Worm (Caenorhabditis elegans) whole organism, late embryonic: Measurements from ENCODE around the gene C30G4.4.
"Not testable (repeated sequence)": the region's sequence is repeated elsewhere in the genome, so short reads cannot be mapped to it uniquely, and the experiment has no call there.

ENCODE experiments used
- C38D4.7 ChIP-seq: fragments of 200-800 bp; sonication (Bioruptor generic); optimal IDR thresholded peaks from 2 replicates; lab custom pipeline; 2018; ENCODE audit warnings: mild to moderate bottlenecking, missing genetic modification characterization, moderate library complexity, missing compliant biosample characterization
- T23F11.4 ChIP-seq: fragments of 200-800 bp; sonication (Bioruptor generic); optimal IDR thresholded peaks from 2 replicates; lab custom pipeline; 2018; ENCODE audit warnings: mild to moderate bottlenecking, missing genetic modification characterization, missing compliant biosample characterization
- Y22D7AL.16 ChIP-seq: sonication (generic microtip); optimal IDR thresholded peaks from 2 replicates; lab custom pipeline; 2016; ENCODE audit warnings: missing genetic modification characterization, missing compliant biosample characterization
- ceh-14 ChIP-seq: sonication (generic microtip); optimal IDR thresholded peaks from 2 replicates; lab custom pipeline; 2016; ENCODE audit warnings: missing genotype, missing genetic modification characterization, missing compliant biosample characterization
- ceh-18 ChIP-seq: sonication (generic microtip); optimal IDR thresholded peaks from 2 replicates; lab custom pipeline; 2016; ENCODE audit warnings: missing genetic modification characterization, missing compliant biosample characterization
- ceh-22 ChIP-seq: sonication (generic microtip); optimal IDR thresholded peaks from 2 replicates; lab custom pipeline; 2017; ENCODE audit warnings: missing biosample characterization, missing genetic modification characterization
- ceh-30 ChIP-seq: fragments of 150-350 bp; optimal IDR thresholded peaks from 2 replicates; lab custom pipeline; 2014; ENCODE audit warnings: missing biosample characterization, missing genetic modification characterization
- ceh-31 ChIP-seq: sonication (generic microtip); optimal IDR thresholded peaks from 2 replicates; lab custom pipeline; 2016; ENCODE audit warnings: missing genetic modification characterization, missing compliant biosample characterization
- ceh-34 ChIP-seq: sonication (generic microtip); optimal IDR thresholded peaks from 2 replicates; lab custom pipeline; 2016; ENCODE audit warnings: mild to moderate bottlenecking, missing genetic modification characterization, missing compliant biosample characterization
- ceh-48 ChIP-seq: sonication (generic microtip); optimal IDR thresholded peaks from 2 replicates; lab custom pipeline; 2016; ENCODE audit warnings: missing genetic modification characterization, inconsistent platforms, missing compliant biosample characterization
- che-1 ChIP-seq: sonication (generic microtip); optimal IDR thresholded peaks from 2 replicates; lab custom pipeline; 2016; ENCODE audit warnings: mild to moderate bottlenecking, missing genetic modification characterization, missing compliant biosample characterization
- dmd-4 ChIP-seq: sonication (generic microtip); optimal IDR thresholded peaks from 2 replicates; lab custom pipeline; 2016; ENCODE audit warnings: borderline replicate concordance, missing genetic modification characterization, missing compliant biosample characterization
- dve-1 ChIP-seq: sonication (generic microtip); optimal IDR thresholded peaks from 2 replicates; lab custom pipeline; 2017; ENCODE audit warnings: antibody characterized with exemption, mild to moderate bottlenecking, missing genetic modification characterization, missing compliant biosample characterization
- elt-2 ChIP-seq: sonication (generic microtip); optimal IDR thresholded peaks from 2 replicates; lab custom pipeline; 2016; ENCODE audit warnings: missing genetic modification reagents, missing genetic modification characterization, missing compliant biosample characterization
- ets-4 ChIP-seq: sonication (generic microtip); optimal IDR thresholded peaks from 2 replicates; lab custom pipeline; 2016; ENCODE audit warnings: missing genetic modification characterization, missing compliant biosample characterization
- eyg-1 ChIP-seq: sonication (generic microtip); optimal IDR thresholded peaks from 2 replicates; lab custom pipeline; 2016; ENCODE audit warnings: missing genotype, missing genetic modification characterization, missing compliant biosample characterization
- fkh-6 ChIP-seq: sonication (generic microtip); optimal IDR thresholded peaks from 2 replicates; lab custom pipeline; 2016; ENCODE audit warnings: missing genetic modification characterization, missing compliant biosample characterization
- hlh-13 ChIP-seq: fragments of 200-800 bp; sonication (Bioruptor generic); optimal IDR thresholded peaks from 2 replicates; lab custom pipeline; 2018; ENCODE audit warnings: mild to moderate bottlenecking, missing genetic modification characterization, missing compliant biosample characterization
- hlh-15 ChIP-seq: sonication (generic microtip); optimal IDR thresholded peaks from 2 replicates; lab custom pipeline; 2016; ENCODE audit warnings: missing genetic modification characterization, missing compliant biosample characterization
- hlh-6 ChIP-seq: sonication (generic microtip); optimal IDR thresholded peaks from 2 replicates; lab custom pipeline; 2016; ENCODE audit warnings: missing genotype, missing genetic modification characterization, missing compliant biosample characterization
- hlh-8 ChIP-seq: sonication (generic microtip); optimal IDR thresholded peaks from 2 replicates; lab custom pipeline; 2016; ENCODE audit warnings: missing genotype, missing genetic modification characterization, missing compliant biosample characterization
- lin-11 ChIP-seq: fragments of 200-800 bp; sonication (Bioruptor generic); optimal IDR thresholded peaks from 2 replicates; lab custom pipeline; 2018; ENCODE audit warnings: mild to moderate bottlenecking, missing genetic modification characterization, missing compliant biosample characterization
- mec-3 ChIP-seq: sonication (generic microtip); optimal IDR thresholded peaks from 2 replicates; lab custom pipeline; 2016; ENCODE audit warnings: borderline replicate concordance, missing genetic modification characterization, missing compliant biosample characterization
- nfya-1 ChIP-seq: sonication (generic microtip); optimal IDR thresholded peaks from 2 replicates; lab custom pipeline; 2017; ENCODE audit warnings: missing genetic modification characterization, mild to moderate bottlenecking, missing compliant biosample characterization, antibody characterized with exemption, moderate library complexity
- nhr-232 ChIP-seq: sonication (generic microtip); optimal IDR thresholded peaks from 2 replicates; lab custom pipeline; 2016; ENCODE audit warnings: missing genetic modification characterization, missing compliant biosample characterization
- pag-3 ChIP-seq: sonication (generic microtip); optimal IDR thresholded peaks from 2 replicates; lab custom pipeline; 2016; ENCODE audit warnings: missing compliant biosample characterization, missing genetic modification characterization, borderline replicate concordance
- pat-9 ChIP-seq: fragments of 200-800 bp; sonication (Bioruptor generic); optimal IDR thresholded peaks from 2 replicates; lab custom pipeline; 2018; ENCODE audit warnings: mild to moderate bottlenecking, missing genetic modification characterization, moderate library complexity, missing compliant biosample characterization
- pha-2 ChIP-seq: sonication (generic microtip); optimal IDR thresholded peaks from 2 replicates; lab custom pipeline; 2017; ENCODE audit warnings: mild to moderate bottlenecking, missing genetic modification characterization, missing compliant biosample characterization
- pros-1 ChIP-seq: fragments of 150-350 bp; optimal IDR thresholded peaks from 2 replicates; lab custom pipeline; 2014; ENCODE audit warnings: missing biosample characterization, missing genetic modification reagents, missing genetic modification characterization
- rnt-1 ChIP-seq: sonication (generic microtip); optimal IDR thresholded peaks from 2 replicates; lab custom pipeline; 2016; ENCODE audit warnings: missing genetic modification characterization, missing compliant biosample characterization
- sdc-2 ChIP-seq: sonication (generic microtip); optimal IDR thresholded peaks from 2 replicates; lab custom pipeline; 2016; ENCODE audit warnings: missing genotype, missing genetic modification characterization, missing compliant biosample characterization
- sox-4 ChIP-seq: sonication (generic microtip); optimal IDR thresholded peaks from 2 replicates; lab custom pipeline; 2017; ENCODE audit warnings: mild to moderate bottlenecking, missing genetic modification characterization, inconsistent platforms, missing compliant biosample characterization
- tbx-2 ChIP-seq: sonication (generic microtip); optimal IDR thresholded peaks from 2 replicates; lab custom pipeline; 2016; ENCODE audit warnings: missing genetic modification characterization, missing compliant biosample characterization
- ttx-3 ChIP-seq: sonication (generic microtip); optimal IDR thresholded peaks from 2 replicates; lab custom pipeline; 2016; ENCODE audit warnings: missing genetic modification reagents, missing genetic modification characterization, missing compliant biosample characterization
- unc-42 ChIP-seq: sonication (generic microtip); optimal IDR thresholded peaks from 2 replicates; lab custom pipeline; 2016; ENCODE audit warnings: missing genotype, missing genetic modification characterization, missing compliant biosample characterization
- zip-5 ChIP-seq: sonication (generic microtip); optimal IDR thresholded peaks from 2 replicates; lab custom pipeline; 2016; ENCODE audit warnings: missing genetic modification characterization, missing compliant biosample characterization

C30G4.4 gene

ce11 chrX:17072088-17072487 is at the start of gene C30G4.4:
C30G4.4 (minus strand) TSS chrX:17072188.
- TF ChIP-seq pag-3 (no peak), mec-3 (no peak), ceh-34 (tag; lab: Kevin White, UChicago) (no peak), ceh-14 (tag; lab: Kevin White, UChicago) (no peak), dve-1 (tag; lab: Kevin White, UChicago) (no peak), unc-42 (tag; lab: Kevin White, UChicago) (no peak), hlh-15 (tag; lab: Kevin White, UChicago) (no peak), dmd-4 (tag; lab: Kevin White, UChicago) (no peak), ttx-3 (tag; lab: Kevin White, UChicago) (no peak), elt-2 (no peak), tbx-2 (no peak), hlh-6 (no peak), zip-5 (tag; lab: Kevin White, UChicago) (no peak), eyg-1 (tag; lab: Kevin White, UChicago) (no peak), T23F11.4 (GFP tag; lab: Kevin White, UChicago) (no peak), pha-2 (no peak), ceh-22 (tag; lab: Kevin White, UChicago) (no peak)

- TF ChIP-seq ceh-14 (tag; lab: Kevin White, UChicago); pag-3; hlh-13 (GFP tag; lab: Kevin White, UChicago): not testable (repeated sequence)
- TF ChIP-seq, all 69 proteins: peak for 0; not testable (repeated sequence) for 69
Measured at ce11 chrX:17117359-17117758, 45.4 kb upstream of the C30G4.4 start, which contains the start of gene K09E3.2. K09E3.2 (plus strand) TSS chrX:17117659.

ce11 chrX:17115089-17115488 is 43.1 kb upstream of the C30G4.4 start, which contains the start of gene lido-6:
lido-6 (minus strand) TSS chrX:17115189.
- no peak for TF ChIP-seq lin-11 (tag; lab: Kevin White, UChicago)
- TF ChIP-seq ceh-18 (tag; lab: Kevin White, UChicago), result no peak
- TF ChIP-seq ceh-14 (tag; lab: Kevin White, UChicago), result no peak
- TF ChIP-seq pros-1 (tag; lab: Kevin White, UChicago), result no peak
- no peak for TF ChIP-seq ceh-22 (tag; lab: Kevin White, UChicago)
- no peak for TF ChIP-seq zip-5 (tag; lab: Kevin White, UChicago)
- no peak for TF ChIP-seq dmd-4 (tag; lab: Kevin White, UChicago)
- TF ChIP-seq sox-4 (tag; lab: Kevin White, UChicago), result no peak
- TF ChIP-seq Y22D7AL.16, result no peak
- TF ChIP-seq, all 69 proteins: peak for 0

- TF ChIP-seq dmd-4 (tag; lab: Kevin White, UChicago), result no peak
- TF ChIP-seq fkh-6, result no peak
- no peak for TF ChIP-seq eyg-1 (tag; lab: Kevin White, UChicago)
- no peak for TF ChIP-seq pag-3
- TF ChIP-seq che-1 (tag; lab: Kevin White, UChicago), result no peak
- TF ChIP-seq nhr-232 (tag; lab: Kevin White, UChicago), result no peak
- TF ChIP-seq rnt-1 (tag; lab: Kevin White, UChicago), result no peak
- TF ChIP-seq ets-4 (tag; lab: Kevin White, UChicago), result no peak
- TF ChIP-seq C38D4.7 (GFP tag; lab: Kevin White, UChicago), result no peak
- no peak for TF ChIP-seq sdc-2 (tag; lab: Kevin White, UChicago)
- no peak for TF ChIP-seq pat-9 (tag; lab: Kevin White, UChicago)
- no peak for TF ChIP-seq ceh-14 (tag; lab: Kevin White, UChicago)
- no peak for TF ChIP-seq mec-3
- TF ChIP-seq ceh-22 (tag; lab: Kevin White, UChicago), result no peak
- TF ChIP-seq hlh-8, result no peak
Measured at ce11 chrX:17110555-17110954, 38.6 kb upstream of the C30G4.4 start, which contains the start of gene lido-5. lido-5 (minus strand) TSS chrX:17110655.

- TF ChIP-seq ttx-3 (tag; lab: Kevin White, UChicago), result no peak
- no peak for TF ChIP-seq che-1 (tag; lab: Kevin White, UChicago)
- TF ChIP-seq hlh-15 (tag; lab: Kevin White, UChicago), result no peak
- no peak for TF ChIP-seq ceh-31 (tag; lab: Kevin White, UChicago)
- no peak for TF ChIP-seq nfya-1 (tag; lab: Kevin White, UChicago)
- TF ChIP-seq ceh-48 (tag; lab: Kevin White, UChicago), result no peak
- no peak for TF ChIP-seq pha-2
- TF ChIP-seq ceh-30 (tag; lab: Kevin White, UChicago), result no peak
Measured at ce11 chrX:17107670-17108069, 35.7 kb upstream of the C30G4.4 start, which contains the start of gene lido-4. lido-4 (minus strand) TSS chrX:17107770.
